Worm (Caenorhabditis elegans) whole organism, L3 larva: ENCODE results near the gene pat-6.

Source experiments
- ceh-9 ChIP-seq: sonication (generic microtip); optimal IDR thresholded peaks from 2 replicates; lab custom pipeline; 2018; ENCODE audit warnings: missing biosample characterization, missing genetic modification characterization
- egl-27 ChIP-seq: sonication (generic microtip); optimal IDR thresholded peaks from 4 replicates; lab custom pipeline; 2017; ENCODE audit warnings: missing biosample characterization, missing genetic modification reagents, missing genetic modification characterization
- fkh-2 ChIP-seq: fragments of 150-350 bp; optimal IDR thresholded peaks from 2 replicates; lab custom pipeline; 2014; ENCODE audit warnings: missing biosample characterization, missing genetic modification reagents, missing genetic modification characterization
- fos-1 ChIP-seq: fragments of 150-350 bp; optimal IDR thresholded peaks from 2 replicates; lab custom pipeline; 2014; ENCODE audit warnings: missing biosample characterization, missing genetic modification characterization
- nhr-28 ChIP-seq: fragments of 150-350 bp; optimal IDR thresholded peaks from 2 replicates; lab custom pipeline; 2014; ENCODE audit warnings: missing biosample characterization, missing genetic modification characterization
- nhr-76 ChIP-seq: fragments of 150-350 bp; sonication (generic microtip); optimal IDR thresholded peaks from 5 replicates; lab custom pipeline; 2014; ENCODE audit warnings: missing biosample characterization, missing genetic modification characterization
- nhr-77 ChIP-seq: fragments of 150-350 bp; optimal IDR thresholded peaks from 2 replicates; lab custom pipeline; 2014; ENCODE audit warnings: missing biosample characterization, missing genetic modification characterization
- pha-4 ChIP-seq: fragments of 150-350 bp; optimal IDR thresholded peaks from 2 replicates; lab custom pipeline; 2014; ENCODE audit warnings: missing biosample characterization, missing genetic modification reagents, missing genetic modification characterization
- unc-39 ChIP-seq: sonication (generic microtip); optimal IDR thresholded peaks from 4 replicates; lab custom pipeline; 2017; ENCODE audit warnings: missing biosample characterization, missing genetic modification characterization
- ztf-11 ChIP-seq: fragments of 150-350 bp; optimal IDR thresholded peaks from 2 replicates; lab custom pipeline; 2014; ENCODE audit warnings: missing biosample characterization, missing genetic modification characterization

- TF ChIP-seq pha-4 (tag; lab: Kevin White, UChicago) (no peak), fos-1 (no peak), nhr-76 (tag; lab: Kevin White, UChicago) (no peak), nhr-77 (no peak), ceh-9 (tag; lab: Kevin White, UChicago) (no peak), fkh-2 (tag; lab: Kevin White, UChicago) (no peak), egl-27 (no peak), nhr-28 (no peak), unc-39 (no peak), ztf-11 (no peak)
Measured at ce11 chrIV:298204-298603, 34.2 kb upstream of the pat-6 start, which contains the start of gene pnp-1.
